Worm (Caenorhabditis elegans) whole organism, late embryonic: ENCODE measurements around the gene pin-2.

Experiments
- F13H6.1 ChIP-seq: sonication (generic microtip); optimal IDR thresholded peaks from 2 replicates; lab custom pipeline; 2016; ENCODE audit warnings: missing genetic modification characterization, missing compliant biosample characterization
- K02D7.2 ChIP-seq: sonication (generic microtip); optimal IDR thresholded peaks from 2 replicates; lab custom pipeline; 2017; ENCODE audit warnings: mild to moderate bottlenecking, missing genetic modification characterization, missing compliant biosample characterization
- K09A11.1 ChIP-seq: sonication (generic microtip); optimal IDR thresholded peaks from 2 replicates; lab custom pipeline; 2017; ENCODE audit warnings: antibody characterized with exemption, mild to moderate bottlenecking, missing genetic modification characterization, missing compliant biosample characterization; ENCODE audit not compliant: insufficient read depth
- T23F11.4 ChIP-seq: fragments of 200-800 bp; sonication (Bioruptor generic); optimal IDR thresholded peaks from 2 replicates; lab custom pipeline; 2018; ENCODE audit warnings: mild to moderate bottlenecking, missing genetic modification characterization, missing compliant biosample characterization
- Y22D7AL.16 ChIP-seq: sonication (generic microtip); optimal IDR thresholded peaks from 2 replicates; lab custom pipeline; 2016; ENCODE audit warnings: missing genetic modification characterization, missing compliant biosample characterization
- ceh-14 ChIP-seq: sonication (generic microtip); optimal IDR thresholded peaks from 2 replicates; lab custom pipeline; 2016; ENCODE audit warnings: missing genotype, missing genetic modification characterization, missing compliant biosample characterization
- ceh-19 ChIP-seq: fragments of 200-800 bp; sonication (Bioruptor generic); optimal IDR thresholded peaks from 2 replicates; lab custom pipeline; 2018; ENCODE audit warnings: mild to moderate bottlenecking, missing genetic modification characterization, missing compliant biosample characterization
- ceh-22 ChIP-seq: sonication (generic microtip); optimal IDR thresholded peaks from 2 replicates; lab custom pipeline; 2017; ENCODE audit warnings: missing biosample characterization, missing genetic modification characterization
- ceh-24 ChIP-seq: sonication (generic microtip); optimal IDR thresholded peaks from 2 replicates; lab custom pipeline; 2016; ENCODE audit warnings: mild to moderate bottlenecking, missing genetic modification characterization, missing compliant biosample characterization
- ceh-31 ChIP-seq: sonication (generic microtip); optimal IDR thresholded peaks from 2 replicates; lab custom pipeline; 2016; ENCODE audit warnings: missing genetic modification characterization, missing compliant biosample characterization
- ceh-45 ChIP-seq: fragments of 200-800 bp; sonication (Bioruptor generic); IDR thresholded peaks from 2 replicates; pipeline ENCODE4 v1.3.6; 2022; ENCODE audit warnings: missing genetic modification reagents, missing genetic modification characterization, missing compliant biosample characterization
- ceh-9 ChIP-seq: sonication (generic microtip); optimal IDR thresholded peaks from 2 replicates; lab custom pipeline; 2016; ENCODE audit warnings: mild to moderate bottlenecking, missing genetic modification characterization, inconsistent platforms, missing compliant biosample characterization
- che-1 ChIP-seq: sonication (generic microtip); optimal IDR thresholded peaks from 2 replicates; lab custom pipeline; 2016; ENCODE audit warnings: mild to moderate bottlenecking, missing genetic modification characterization, missing compliant biosample characterization
- elt-4 ChIP-seq: sonication (generic microtip); optimal IDR thresholded peaks from 2 replicates; lab custom pipeline; 2016; ENCODE audit warnings: missing genetic modification characterization, missing compliant biosample characterization
- ets-4 ChIP-seq: sonication (generic microtip); optimal IDR thresholded peaks from 2 replicates; lab custom pipeline; 2016; ENCODE audit warnings: missing genetic modification characterization, missing compliant biosample characterization
- eyg-1 ChIP-seq: sonication (generic microtip); optimal IDR thresholded peaks from 2 replicates; lab custom pipeline; 2016; ENCODE audit warnings: missing genotype, missing genetic modification characterization, missing compliant biosample characterization
- fax-1 ChIP-seq: sonication (generic microtip); optimal IDR thresholded peaks from 2 replicates; lab custom pipeline; 2016; ENCODE audit warnings: missing genotype, missing genetic modification characterization, missing compliant biosample characterization
- fkh-10 ChIP-seq: fragments of 150-350 bp; optimal IDR thresholded peaks from 2 replicates; lab custom pipeline; 2014; ENCODE audit warnings: missing biosample characterization, missing genetic modification reagents, missing genetic modification characterization
- fkh-6 ChIP-seq: sonication (generic microtip); optimal IDR thresholded peaks from 2 replicates; lab custom pipeline; 2016; ENCODE audit warnings: missing genetic modification characterization, missing compliant biosample characterization
- gmeb-2 ChIP-seq: sonication (generic microtip); optimal IDR thresholded peaks from 2 replicates; lab custom pipeline; 2016; ENCODE audit warnings: missing genetic modification characterization, inconsistent platforms, missing compliant biosample characterization
- hlh-15 ChIP-seq: sonication (generic microtip); optimal IDR thresholded peaks from 2 replicates; lab custom pipeline; 2016; ENCODE audit warnings: missing genetic modification characterization, missing compliant biosample characterization
- hlh-8 ChIP-seq: sonication (generic microtip); optimal IDR thresholded peaks from 2 replicates; lab custom pipeline; 2016; ENCODE audit warnings: missing genotype, missing genetic modification characterization, missing compliant biosample characterization
- lim-6 ChIP-seq: sonication (generic microtip); optimal IDR thresholded peaks from 2 replicates; lab custom pipeline; 2016; ENCODE audit warnings: missing genetic modification characterization, missing compliant biosample characterization
- lin-11 ChIP-seq: fragments of 200-800 bp; sonication (Bioruptor generic); optimal IDR thresholded peaks from 2 replicates; lab custom pipeline; 2018; ENCODE audit warnings: mild to moderate bottlenecking, missing genetic modification characterization, missing compliant biosample characterization
- madf-2 ChIP-seq: sonication (generic microtip); optimal IDR thresholded peaks from 2 replicates; lab custom pipeline; 2017; ENCODE audit warnings: missing genetic modification characterization, missing compliant biosample characterization
- nfya-1 ChIP-seq: sonication (generic microtip); optimal IDR thresholded peaks from 2 replicates; lab custom pipeline; 2017; ENCODE audit warnings: missing genetic modification characterization, mild to moderate bottlenecking, missing compliant biosample characterization, antibody characterized with exemption, moderate library complexity
- nhr-11 ChIP-seq: fragments of 150-350 bp; optimal IDR thresholded peaks from 2 replicates; lab custom pipeline; 2014; ENCODE audit warnings: missing biosample characterization, missing genetic modification characterization
- nhr-232 ChIP-seq: sonication (generic microtip); optimal IDR thresholded peaks from 2 replicates; lab custom pipeline; 2016; ENCODE audit warnings: missing genetic modification characterization, missing compliant biosample characterization
- odd-2 ChIP-seq: sonication (generic microtip); optimal IDR thresholded peaks from 2 replicates; lab custom pipeline; 2017; ENCODE audit warnings: antibody characterized with exemption, mild to moderate bottlenecking, missing genetic modification characterization, missing compliant biosample characterization
- pat-9 ChIP-seq: fragments of 200-800 bp; sonication (Bioruptor generic); optimal IDR thresholded peaks from 2 replicates; lab custom pipeline; 2018; ENCODE audit warnings: mild to moderate bottlenecking, missing genetic modification characterization, moderate library complexity, missing compliant biosample characterization
- pha-2 ChIP-seq: sonication (generic microtip); optimal IDR thresholded peaks from 2 replicates; lab custom pipeline; 2017; ENCODE audit warnings: mild to moderate bottlenecking, missing genetic modification characterization, missing compliant biosample characterization
- pha-4 ChIP-seq: fragments of 150-350 bp; optimal IDR thresholded peaks from 2 replicates; lab custom pipeline; 2018; ENCODE audit warnings: missing biosample characterization, missing genetic modification reagents, missing genetic modification characterization
- pqm-1 ChIP-seq: sonication (generic microtip); optimal IDR thresholded peaks from 2 replicates; lab custom pipeline; 2016; ENCODE audit warnings: missing genetic modification characterization, missing compliant biosample characterization
- pros-1 ChIP-seq: fragments of 150-350 bp; optimal IDR thresholded peaks from 2 replicates; lab custom pipeline; 2014; ENCODE audit warnings: missing biosample characterization, missing genetic modification reagents, missing genetic modification characterization
- ref-2 ChIP-seq: sonication (generic microtip); optimal IDR thresholded peaks from 2 replicates; lab custom pipeline; 2016; ENCODE audit warnings: missing genetic modification characterization, missing compliant biosample characterization
- sdc-2 ChIP-seq: sonication (generic microtip); optimal IDR thresholded peaks from 2 replicates; lab custom pipeline; 2016; ENCODE audit warnings: missing genotype, missing genetic modification characterization, missing compliant biosample characterization
- tbx-2 ChIP-seq: sonication (generic microtip); optimal IDR thresholded peaks from 2 replicates; lab custom pipeline; 2016; ENCODE audit warnings: missing genetic modification characterization, missing compliant biosample characterization
- tbx-7 ChIP-seq: sonication (generic microtip); optimal IDR thresholded peaks from 2 replicates; lab custom pipeline; 2016; ENCODE audit warnings: missing genotype, missing genetic modification characterization, missing compliant biosample characterization
- ttx-3 ChIP-seq: sonication (generic microtip); optimal IDR thresholded peaks from 2 replicates; lab custom pipeline; 2016; ENCODE audit warnings: missing genetic modification reagents, missing genetic modification characterization, missing compliant biosample characterization
- unc-55 ChIP-seq: sonication (generic microtip); optimal IDR thresholded peaks from 2 replicates; lab custom pipeline; 2017; ENCODE audit warnings: missing biosample characterization, missing genetic modification reagents, missing genetic modification characterization
- unc-86 ChIP-seq: sonication (generic microtip); optimal IDR thresholded peaks from 2 replicates; lab custom pipeline; 2016; ENCODE audit warnings: missing genetic modification characterization, missing compliant biosample characterization
- zip-5 ChIP-seq: sonication (generic microtip); optimal IDR thresholded peaks from 2 replicates; lab custom pipeline; 2016; ENCODE audit warnings: missing genetic modification characterization, missing compliant biosample characterization

The pin-2 gene

ce11 chrIV:12790871-12791270 is 2.8 kb upstream of the pin-2 start, which contains the start of gene F07C6.2:
F07C6.2 (plus strand) TSS chrIV:12791171.
- TF ChIP-seq ceh-24 (tag; lab: Kevin White, UChicago) (no peak), madf-2 (tag; lab: Kevin White, UChicago) (no peak), ets-4 (tag; lab: Kevin White, UChicago) (no peak), pros-1 (tag; lab: Kevin White, UChicago) (no peak), eyg-1 (tag; lab: Kevin White, UChicago) (no peak), pha-4 (no peak), fkh-6 (tag; lab: Kevin White, UChicago) (no peak), T23F11.4 (GFP tag; lab: Kevin White, UChicago) (no peak), ceh-31 (tag; lab: Kevin White, UChicago) (no peak), ceh-45 (GFP tag; lab: Robert Waterston, UW) (no peak), unc-55 (GFP tag; lab: Kevin White, UChicago) (no peak)

ce11 chrIV:12792494-12792893 is 1.2 kb upstream of the pin-2 start, which contains the start of gene F07C6.6:
F07C6.6 (plus strand) TSS chrIV:12792794.
- TF ChIP-seq Y22D7AL.16 (tag; lab: Kevin White, UChicago) (no peak), odd-2 (no peak), hlh-8 (tag; lab: Kevin White, UChicago) (no peak), F13H6.1 (no peak), ref-2 (no peak), gmeb-2 (no peak), elt-4 (tag; lab: Kevin White, UChicago) (no peak), pha-2 (no peak), ceh-22 (tag; lab: Kevin White, UChicago) (no peak), tbx-7 (tag; lab: Kevin White, UChicago) (no peak), lim-6 (tag; lab: Kevin White, UChicago) (no peak), sdc-2 (no peak), ttx-3 (tag; lab: Kevin White, UChicago) (no peak), K09A11.1 (tag; lab: Kevin White, UChicago) (no peak), ceh-9 (tag; lab: Kevin White, UChicago) (no peak), hlh-15 (tag; lab: Kevin White, UChicago) (no peak), fkh-10 (no peak), pat-9 (tag; lab: Kevin White, UChicago) (no peak), unc-86 (tag; lab: Kevin White, UChicago) (no peak), ceh-19 (no peak)

ce11 chrIV:12795371-12795936 is 1.8 kb downstream of the pin-2 start:
- TF ChIP-seq ttx-3 (tag; lab: Kevin White, UChicago) (no peak), fax-1 (tag; lab: Kevin White, UChicago) (no peak), lim-6 (tag; lab: Kevin White, UChicago) (no peak), gmeb-2 (no peak), pqm-1 (tag; lab: Kevin White, UChicago) (no peak), pha-4 (no peak), K02D7.2 (tag; lab: Kevin White, UChicago) (no peak), nhr-11 (tag; lab: Kevin White, UChicago) (no peak), ceh-14 (no peak), ets-4 (tag; lab: Kevin White, UChicago) (no peak), che-1 (tag; lab: Kevin White, UChicago) (no peak), nfya-1 (tag; lab: Kevin White, UChicago) (no peak), unc-86 (tag; lab: Kevin White, UChicago) (no peak), sdc-2 (no peak), fkh-10 (no peak), tbx-2 (no peak), ceh-19 (no peak), zip-5 (tag; lab: Kevin White, UChicago) (no peak), lin-11 (tag; lab: Kevin White, UChicago) (no peak), nhr-232 (tag; lab: Kevin White, UChicago) (no peak)
- TF ChIP-seq, all 69 proteins: peak for 0
